Worm (Caenorhabditis elegans) whole organism, late embryonic: ENCODE measurements around the gene F55G1.1.

ENCODE experiments used
- F13H6.1 ChIP-seq: sonication (generic microtip); optimal IDR thresholded peaks from 2 replicates; lab custom pipeline; 2016; ENCODE audit warnings: missing genetic modification characterization, missing compliant biosample characterization
- ceh-9 ChIP-seq: sonication (generic microtip); optimal IDR thresholded peaks from 2 replicates; lab custom pipeline; 2016; ENCODE audit warnings: mild to moderate bottlenecking, missing genetic modification characterization, inconsistent platforms, missing compliant biosample characterization
- dve-1 ChIP-seq: sonication (generic microtip); optimal IDR thresholded peaks from 2 replicates; lab custom pipeline; 2017; ENCODE audit warnings: antibody characterized with exemption, mild to moderate bottlenecking, missing genetic modification characterization, missing compliant biosample characterization
- elt-2 ChIP-seq: sonication (generic microtip); optimal IDR thresholded peaks from 2 replicates; lab custom pipeline; 2016; ENCODE audit warnings: missing genetic modification reagents, missing genetic modification characterization, missing compliant biosample characterization
- fkh-6 ChIP-seq: sonication (generic microtip); optimal IDR thresholded peaks from 2 replicates; lab custom pipeline; 2016; ENCODE audit warnings: missing genetic modification characterization, missing compliant biosample characterization
- nhr-11 ChIP-seq: fragments of 150-350 bp; optimal IDR thresholded peaks from 2 replicates; lab custom pipeline; 2014; ENCODE audit warnings: missing biosample characterization, missing genetic modification characterization
- tbx-7 ChIP-seq: sonication (generic microtip); optimal IDR thresholded peaks from 2 replicates; lab custom pipeline; 2016; ENCODE audit warnings: missing genotype, missing genetic modification characterization, missing compliant biosample characterization
- unc-55 ChIP-seq: sonication (generic microtip); optimal IDR thresholded peaks from 2 replicates; lab custom pipeline; 2017; ENCODE audit warnings: missing biosample characterization, missing genetic modification reagents, missing genetic modification characterization
- zip-5 ChIP-seq: sonication (generic microtip); optimal IDR thresholded peaks from 2 replicates; lab custom pipeline; 2016; ENCODE audit warnings: missing genetic modification characterization, missing compliant biosample characterization

DNA sequence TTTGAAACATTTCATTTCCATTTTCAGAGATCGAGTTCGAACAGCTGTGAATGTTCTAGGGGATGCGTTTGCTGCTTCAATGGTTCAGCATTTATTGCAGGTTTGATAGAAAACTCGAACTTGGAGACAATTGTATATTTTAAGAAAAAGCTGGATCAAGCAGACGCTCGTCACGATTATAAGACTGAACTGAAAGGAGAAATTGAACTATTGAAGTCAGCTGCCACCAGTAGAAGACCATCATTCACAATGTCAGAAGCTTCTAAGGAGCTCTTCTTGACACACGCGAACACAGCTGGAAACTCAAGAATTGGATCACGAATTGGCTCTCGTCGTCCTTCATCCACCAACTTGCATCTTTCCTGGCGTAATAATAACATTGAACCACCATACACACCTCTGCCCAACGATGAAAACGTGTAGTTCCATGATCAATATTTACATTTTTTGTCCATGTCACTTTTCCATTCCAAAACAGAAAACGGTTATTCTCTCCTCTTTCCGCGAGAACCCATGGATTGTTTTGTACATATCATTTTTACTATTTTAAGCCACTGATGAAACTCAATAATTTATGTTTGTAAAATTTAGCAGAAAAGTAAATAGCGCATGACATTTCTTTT is 14.4 kb downstream of the F55G1.1 start:
- no peak for TF ChIP-seq F13H6.1 (tag; lab: Kevin White, UChicago)
- no peak for TF ChIP-seq unc-55 (GFP tag; lab: Kevin White, UChicago)
- TF ChIP-seq dve-1 (tag; lab: Kevin White, UChicago) = no peak
- TF ChIP-seq ceh-9 = no peak
- no peak for TF ChIP-seq nhr-11
- no peak for TF ChIP-seq zip-5 (tag; lab: Kevin White, UChicago)
- no peak for TF ChIP-seq fkh-6
- TF ChIP-seq elt-2 = no peak
- TF ChIP-seq tbx-7 = no peak
